Fruit fly (Drosophila melanogaster) whole organism, embryonic: ENCODE measurements around the gene CG31832.

Source experiments
- B-H2 ChIP-seq: fragments of 200-800 bp; sonication (Bioruptor generic); optimal IDR thresholded peaks from 2 replicates; lab custom pipeline; 2018; ENCODE audit warnings: missing biosample characterization, mild to moderate bottlenecking, missing genetic modification characterization
- Bteb2 ChIP-seq: fragments of 200-800 bp; sonication (Bioruptor generic); optimal IDR thresholded peaks from 2 replicates; lab custom pipeline; 2016; ENCODE audit warnings: missing biosample characterization, missing genetic modification characterization
- CG11723 ChIP-seq: fragments of 200-800 bp; sonication (Bioruptor generic); optimal IDR thresholded peaks from 2 replicates; lab custom pipeline; 2017; ENCODE audit warnings: missing biosample characterization, mild to moderate bottlenecking, missing genetic modification characterization
- CG12942 ChIP-seq: fragments of 200-800 bp; sonication (Bioruptor generic); optimal IDR thresholded peaks from 3 replicates; lab custom pipeline; 2016; ENCODE audit warnings: missing biosample characterization, missing genetic modification characterization
- CG13287 ChIP-seq: fragments of 200-800 bp; sonication (Bioruptor generic); IDR thresholded peaks from 2 replicates; pipeline ENCODE4 v1.3.6; 2022; ENCODE audit warnings: missing biosample characterization, missing genetic modification characterization; ENCODE audit not compliant: partially characterized antibody
- CG13775 ChIP-seq: fragments of 200-800 bp; sonication (Bioruptor generic); optimal IDR thresholded peaks from 3 replicates; lab custom pipeline; 2017; ENCODE audit warnings: missing biosample characterization, mild to moderate bottlenecking, missing genetic modification characterization
- CG14965 ChIP-seq: fragments of 200-800 bp; sonication (Bioruptor generic); optimal IDR thresholded peaks from 2 replicates; lab custom pipeline; 2016; ENCODE audit warnings: missing biosample characterization, missing genetic modification characterization, borderline replicate concordance
- CG32532 ChIP-seq: fragments of 200-800 bp; sonication (Bioruptor generic); IDR thresholded peaks from 2 replicates; pipeline ENCODE4 v1.3.6; 2022; ENCODE audit warnings: missing biosample characterization, missing genetic modification characterization
- CG3407 ChIP-seq: fragments of 200-800 bp; sonication (Bioruptor generic); optimal IDR thresholded peaks from 2 replicates; lab custom pipeline; 2018; ENCODE audit warnings: missing biosample characterization, mild to moderate bottlenecking, missing genetic modification characterization
- CG43689 ChIP-seq: fragments of 200-800 bp; sonication (Bioruptor generic); IDR thresholded peaks from 2 replicates; pipeline ENCODE4 v1.3.6; 2022; ENCODE audit warnings: missing biosample characterization, missing genetic modification characterization
- CG4854 ChIP-seq: fragments of 200-800 bp; sonication (Bioruptor generic); optimal IDR thresholded peaks from 2 replicates; lab custom pipeline; 2016; ENCODE audit warnings: missing biosample characterization, missing genetic modification characterization, inconsistent platforms
- CG6654 ChIP-seq: fragments of 200-800 bp; sonication (Bioruptor generic); optimal IDR thresholded peaks from 2 replicates; lab custom pipeline; 2017; ENCODE audit warnings: missing biosample characterization, mild to moderate bottlenecking, missing genetic modification characterization
- CG6683 ChIP-seq: fragments of 200-800 bp; sonication (Bioruptor generic); optimal IDR thresholded peaks from 2 replicates; lab custom pipeline; 2017; ENCODE audit warnings: missing biosample characterization, mild to moderate bottlenecking, missing genetic modification characterization, missing genetic modification reagents
- CG7271 ChIP-seq: fragments of 200-800 bp; sonication (Bioruptor generic); optimal IDR thresholded peaks from 2 replicates; lab custom pipeline; 2018; ENCODE audit warnings: missing biosample characterization, mild to moderate bottlenecking, missing genetic modification characterization, moderate library complexity
- CG8359 ChIP-seq: fragments of 200-800 bp; sonication (Bioruptor generic); optimal IDR thresholded peaks from 2 replicates; lab custom pipeline; 2017; ENCODE audit warnings: missing biosample characterization, mild to moderate bottlenecking, missing genetic modification characterization, borderline replicate concordance
- CG9437 ChIP-seq: fragments of 200-800 bp; sonication (Bioruptor generic); optimal IDR thresholded peaks from 2 replicates; lab custom pipeline; 2018; ENCODE audit warnings: missing biosample characterization, mild to moderate bottlenecking, missing genetic modification characterization
- CkIIα-i1 ChIP-seq: fragments of 200-800 bp; sonication (Bioruptor generic); IDR thresholded peaks from 2 replicates; pipeline ENCODE4 v1.3.6; 2022; ENCODE audit warnings: missing biosample characterization, missing genetic modification characterization
- D19B ChIP-seq: fragments of 200-800 bp; sonication (Bioruptor generic); optimal IDR thresholded peaks from 2 replicates; lab custom pipeline; 2017; ENCODE audit warnings: missing biosample characterization, mild to moderate bottlenecking, missing genetic modification characterization
- Dek ChIP-seq: fragments of 200-800 bp; sonication (Bioruptor generic); optimal IDR thresholded peaks from 3 replicates; lab custom pipeline; 2019; ENCODE audit warnings: missing biosample characterization, mild to moderate bottlenecking, missing genetic modification characterization, moderate library complexity
- Dip2 ChIP-seq: fragments of 200-800 bp; sonication (Bioruptor generic); IDR thresholded peaks from 2 replicates; pipeline ENCODE4 v1.3.6; 2022; ENCODE audit warnings: missing biosample characterization, missing genetic modification characterization
- Drgx ChIP-seq: fragments of 200-800 bp; sonication (Bioruptor generic); IDR thresholded peaks from 2 replicates; pipeline ENCODE4 v1.3.6; 2022; ENCODE audit warnings: missing biosample characterization, missing genetic modification characterization
- H2.0 ChIP-seq: fragments of 200-800 bp; sonication (Bioruptor generic); IDR thresholded peaks from 2 replicates; pipeline ENCODE4 v1.3.6; 2022; ENCODE audit warnings: missing biosample characterization, missing genetic modification characterization
- Hand ChIP-seq: fragments of 200-800 bp; sonication (Bioruptor generic); optimal IDR thresholded peaks from 2 replicates; lab custom pipeline; 2017; ENCODE audit warnings: mild to moderate bottlenecking, missing biosample characterization, missing genetic modification reagents, missing genetic modification characterization
- Hey ChIP-seq: fragments of 200-800 bp; sonication (Bioruptor generic); optimal IDR thresholded peaks from 3 replicates; lab custom pipeline; 2018; ENCODE audit warnings: missing biosample characterization, mild to moderate bottlenecking, missing genetic modification characterization
- Mad ChIP-seq: fragments of 200-800 bp; sonication (Bioruptor generic); optimal IDR thresholded peaks from 2 replicates; lab custom pipeline; 2016; ENCODE audit warnings: missing biosample characterization, missing genetic modification characterization
- Optix ChIP-seq: fragments of 200-800 bp; sonication (Bioruptor generic); IDR thresholded peaks from 3 replicates; pipeline ENCODE4 v1.3.6; 2022; ENCODE audit warnings: missing biosample characterization, missing genetic modification characterization
- Tbp ChIP-seq: fragments of >200 bp; optimal IDR thresholded peaks from 2 replicates; lab custom pipeline; 2018; ENCODE audit warnings: missing biosample characterization, missing genetic modification characterization
- ase ChIP-seq: fragments of 200-800 bp; sonication (Bioruptor generic); IDR thresholded peaks from 3 replicates; pipeline ENCODE4 v1.3.6; 2022; ENCODE audit warnings: missing biosample characterization, missing genetic modification characterization
- da ChIP-seq: fragments of 200-800 bp; sonication (Bioruptor generic); optimal IDR thresholded peaks from 2 replicates; lab custom pipeline; 2016; ENCODE audit warnings: missing biosample characterization, missing genetic modification characterization
- dati ChIP-seq: fragments of 200-800 bp; sonication (Bioruptor generic); IDR thresholded peaks from 2 replicates; pipeline ENCODE4 v1.3.6; 2022; ENCODE audit warnings: missing biosample characterization, missing genetic modification characterization
- dmrt11E ChIP-seq: fragments of 200-800 bp; sonication (Bioruptor generic); optimal IDR thresholded peaks from 3 replicates; lab custom pipeline; 2018; ENCODE audit warnings: missing biosample characterization, mild to moderate bottlenecking, missing genetic modification characterization, moderate library complexity
- emc ChIP-seq: fragments of 200-800 bp; sonication (Bioruptor generic); optimal IDR thresholded peaks from 2 replicates; lab custom pipeline; 2016; ENCODE audit warnings: missing biosample characterization, missing genetic modification characterization
- en ChIP-seq: fragments of 200-800 bp; sonication (Bioruptor generic); optimal IDR thresholded peaks from 2 replicates; lab custom pipeline; 2016; ENCODE audit warnings: missing biosample characterization, missing genetic modification characterization
- fd96Cb ChIP-seq: fragments of 200-800 bp; sonication (Bioruptor generic); optimal IDR thresholded peaks from 2 replicates; lab custom pipeline; 2018; ENCODE audit warnings: missing biosample characterization, mild to moderate bottlenecking, missing genetic modification characterization, moderate library complexity
- grau ChIP-seq: fragments of 200-800 bp; optimal IDR thresholded peaks from 3 replicates; lab custom pipeline; 2019; ENCODE audit warnings: missing biosample characterization, mild to moderate bottlenecking, missing genetic modification characterization, moderate library complexity
- gro ChIP-seq: fragments of 200-800 bp; sonication (Bioruptor generic); optimal IDR thresholded peaks from 2 replicates; lab custom pipeline; 2016; ENCODE audit warnings: missing biosample characterization, missing genetic modification characterization
- her ChIP-seq: fragments of 200-800 bp; sonication (Bioruptor generic); optimal IDR thresholded peaks from 2 replicates; lab custom pipeline; 2016; ENCODE audit warnings: missing biosample characterization, missing genetic modification characterization
- hth ChIP-seq: fragments of >200 bp; optimal IDR thresholded peaks from 2 replicates; lab custom pipeline; 2017; ENCODE audit warnings: inconsistent platforms
- insv ChIP-seq, 2 experiments: fragments of 200-800 bp; sonication (Bioruptor generic); optimal IDR thresholded peaks; 3 replicates each; lab custom pipeline; 2016 to 2018; ENCODE audit warnings: missing biosample characterization in 2 of 2, missing genetic modification characterization in 2 of 2
- inv ChIP-seq: fragments of 200-800 bp; sonication (Bioruptor generic); IDR thresholded peaks from 2 replicates; pipeline ENCODE4 v1.3.6; 2022; ENCODE audit warnings: missing biosample characterization, missing genetic modification characterization; ENCODE audit not compliant: partially characterized antibody
- lbe ChIP-seq: fragments of 200-800 bp; sonication (Bioruptor generic); optimal IDR thresholded peaks from 2 replicates; lab custom pipeline; 2016; ENCODE audit warnings: missing biosample characterization, mild to moderate bottlenecking, missing genetic modification characterization
- nau ChIP-seq: fragments of 200-800 bp; sonication (Bioruptor generic); optimal IDR thresholded peaks from 3 replicates; lab custom pipeline; 2017; ENCODE audit warnings: missing biosample characterization, mild to moderate bottlenecking, missing genetic modification characterization, missing genetic modification reagents
- nerfin-2 ChIP-seq: fragments of 200-800 bp; sonication (Bioruptor generic); IDR thresholded peaks from 2 replicates; pipeline ENCODE4 v1.3.6; 2022; ENCODE audit warnings: missing biosample characterization, missing genetic modification characterization; ENCODE audit not compliant: partially characterized antibody
- pum ChIP-seq: fragments of 200-800 bp; sonication (Bioruptor generic); optimal IDR thresholded peaks from 2 replicates; lab custom pipeline; 2016; ENCODE audit warnings: missing biosample characterization, missing genetic modification characterization
- schlank ChIP-seq: fragments of 200-800 bp; sonication (Bioruptor generic); optimal IDR thresholded peaks from 2 replicates; lab custom pipeline; 2018; ENCODE audit warnings: missing biosample characterization, mild to moderate bottlenecking, missing genetic modification characterization
- seq ChIP-seq: fragments of 200-800 bp; sonication (Bioruptor generic); IDR thresholded peaks from 2 replicates; pipeline ENCODE4 v1.3.6; 2022; ENCODE audit warnings: missing biosample characterization, missing genetic modification characterization
- slp2 ChIP-seq: fragments of 200-800 bp; sonication (Bioruptor generic); optimal IDR thresholded peaks from 2 replicates; lab custom pipeline; 2016; ENCODE audit warnings: missing biosample characterization, missing genetic modification characterization
- ssp ChIP-seq: fragments of 200-800 bp; sonication (Bioruptor generic); IDR thresholded peaks from 2 replicates; pipeline ENCODE4 v1.3.6; 2022; ENCODE audit warnings: missing biosample characterization, missing genetic modification characterization
- toy ChIP-seq: fragments of 200-800 bp; sonication (Bioruptor generic); IDR thresholded peaks from 2 replicates; pipeline ENCODE4 v1.3.6; 2022; ENCODE audit warnings: missing biosample characterization, missing genetic modification characterization
- trem ChIP-seq: fragments of 200-800 bp; optimal IDR thresholded peaks from 3 replicates; lab custom pipeline; 2019; ENCODE audit warnings: missing biosample characterization, mild to moderate bottlenecking, missing genetic modification characterization, moderate library complexity
- ttk ChIP-seq: fragments of 200-800 bp; sonication (Bioruptor generic); IDR thresholded peaks from 2 replicates; pipeline ENCODE4 v2.1.2; 2022; ENCODE audit warnings: missing biosample characterization, missing genetic modification characterization
- zf30C ChIP-seq: fragments of 200-800 bp; sonication (Bioruptor generic); optimal IDR thresholded peaks from 3 replicates; lab custom pipeline; 2018; ENCODE audit warnings: missing biosample characterization, mild to moderate bottlenecking, missing genetic modification characterization

Gene CG31832

DNA sequence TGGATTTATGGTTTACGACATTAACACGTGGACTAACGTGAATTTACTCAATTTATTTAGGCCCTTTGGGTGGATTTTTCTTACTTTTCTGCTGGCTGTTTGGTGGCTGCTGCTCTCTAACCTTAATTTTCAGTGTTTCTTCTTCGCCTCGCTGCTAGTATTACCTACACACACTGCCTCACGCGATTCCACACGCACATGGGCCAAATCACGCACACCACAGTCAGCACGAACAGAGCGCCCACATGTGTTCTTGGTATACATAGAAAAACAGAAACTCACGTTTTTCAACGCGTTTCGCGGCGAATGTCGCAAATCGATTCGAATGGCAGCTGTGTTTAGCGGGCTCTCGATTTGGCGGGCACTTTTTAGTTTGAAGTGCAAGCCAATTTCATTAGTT is 36.3 kb upstream of the CG31832 start (continued):
- TF ChIP-seq CG3407 (GFP tag; lab: Kevin White, UChicago) (no peak), B-H2 (GFP tag; lab: Kevin White, UChicago) (peak; percentile 84), CG43689 (GFP tag; lab: Robert Waterston, UW) (no peak), inv (GFP tag; lab: Robert Waterston, UW) (peak; percentile 78; the same call in 1 of the 2 replicates), ssp (GFP tag; lab: Robert Waterston, UW) (no peak), CG6683 (peak; percentile 19), lbe (GFP tag; lab: Kevin White, UChicago) (peak; percentile 17), CG14965 (no peak), Dek (tag; lab: Kevin White, UChicago) (peak; percentile 38), Drgx (GFP tag; lab: Robert Waterston, UW) (no peak), schlank (tag; lab: Kevin White, UChicago) (no peak), slp2 (GFP tag; lab: Kevin White, UChicago) (no peak), toy (GFP tag; lab: Robert Waterston, UW) (no peak), ttk (GFP tag; lab: Robert Waterston, UW) (no peak), emc (GFP tag; lab: Kevin White, UChicago) (no peak), hth (lab: Kevin White, UChicago) (no peak), CG13287 (GFP tag; lab: Robert Waterston, UW) (peak; percentile 90), pum (GFP tag; lab: Kevin White, UChicago) (peak; percentile 15), CG13775 (no peak), CG6654 (no peak), her (GFP tag; lab: Kevin White, UChicago) (peak; percentile 76), ase (no peak), Hey (tag; lab: Kevin White, UChicago) (no peak), en (GFP tag; lab: Kevin White, UChicago) (no peak), CG7271 (peak; percentile 45), Dip2 (GFP tag; lab: Robert Waterston, UW) (no peak), nau (GFP tag; lab: Kevin White, UChicago) (peak; percentile 24), CG9437 (GFP tag; lab: Kevin White, UChicago) (no peak), CG4854 (GFP tag; lab: Kevin White, UChicago) (peak; percentile 21), dmrt11E (tag; lab: Kevin White, UChicago) (no peak), Hand (GFP tag; lab: Kevin White, UChicago) (no peak), trem (tag; lab: Kevin White, UChicago) (peak; percentile 77), Mad (no peak), CG8359 (no peak), da (peak; percentile 44), CG11723 (GFP tag; lab: Kevin White, UChicago) (no peak), dati (GFP tag; lab: Robert Waterston, UW) (no peak), H2.0 (GFP tag; lab: Robert Waterston, UW) (0 out of 2 replicates have a peak, but pooled peaks have one; percentile 15), insv (GFP tag; optimal IDR thresholded peaks at IDR 0.05; lab: Kevin White, UChicago) (peak in 1 of 2 experiments; percentile 69), gro (GFP tag; lab: Kevin White, UChicago) (no peak), seq (GFP tag; lab: Robert Waterston, UW) (no peak), Bteb2 (GFP tag; lab: Kevin White, UChicago) (peak; percentile 6), CG12942 (GFP tag; lab: Kevin White, UChicago) (no peak), zf30C (peak; percentile 20), Optix (no peak), Tbp (GFP tag; lab: Kevin White, UChicago) (no peak), fd96Cb (tag; lab: Kevin White, UChicago) (no peak), CG32532 (GFP tag; lab: Robert Waterston, UW) (peak; percentile 62), nerfin-2 (GFP tag; lab: Robert Waterston, UW) (0 out of 2 replicates have a peak, but pooled peaks have one; percentile 33), D19B (GFP tag; lab: Kevin White, UChicago) (no peak), CkIIα-i1 (GFP tag; lab: Robert Waterston, UW) (no peak), grau (tag; lab: Kevin White, UChicago) (peak; percentile 45)
